Fruit fly (Drosophila melanogaster) Kc167 (cell line): ENCODE results near the gene can.

ENCODE experiments used
- Myc ChIP-seq: fragments of >200 bp; optimal IDR thresholded peaks from 2 replicates; lab custom pipeline; 2017; ENCODE audit warnings: missing external identifiers
- psq ChIP-seq: fragments of >200 bp; optimal IDR thresholded peaks from 2 replicates; lab custom pipeline; 2017; ENCODE audit warnings: missing external identifiers

DNA sequence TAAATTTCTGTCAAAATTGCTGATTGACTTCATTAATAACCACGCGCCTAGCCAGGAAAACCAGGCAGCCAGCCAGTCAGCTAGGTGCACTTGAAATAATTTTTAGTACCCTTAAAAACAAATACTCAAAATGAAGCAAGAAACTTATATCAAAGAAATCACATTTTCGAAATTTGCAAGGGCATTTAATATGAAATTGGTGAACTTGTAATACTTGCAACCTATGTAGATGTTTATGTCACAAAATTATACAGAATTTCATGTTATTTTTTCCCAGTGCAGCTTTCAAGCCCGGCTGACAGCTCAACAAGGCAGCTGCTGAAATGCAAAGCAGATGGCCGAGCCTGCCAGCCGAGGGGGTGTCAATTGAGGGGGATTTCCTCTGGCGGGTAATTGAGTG, 48.0 kb upstream of the can start:
- no peak for TF ChIP-seq psq (lab: Kevin White, UChicago)
- no peak for TF ChIP-seq Myc (lab: Kevin White, UChicago)
